Fruit fly (Drosophila melanogaster): ENCODE data around the gene CG3345.

CG3345 gene

DNA sequence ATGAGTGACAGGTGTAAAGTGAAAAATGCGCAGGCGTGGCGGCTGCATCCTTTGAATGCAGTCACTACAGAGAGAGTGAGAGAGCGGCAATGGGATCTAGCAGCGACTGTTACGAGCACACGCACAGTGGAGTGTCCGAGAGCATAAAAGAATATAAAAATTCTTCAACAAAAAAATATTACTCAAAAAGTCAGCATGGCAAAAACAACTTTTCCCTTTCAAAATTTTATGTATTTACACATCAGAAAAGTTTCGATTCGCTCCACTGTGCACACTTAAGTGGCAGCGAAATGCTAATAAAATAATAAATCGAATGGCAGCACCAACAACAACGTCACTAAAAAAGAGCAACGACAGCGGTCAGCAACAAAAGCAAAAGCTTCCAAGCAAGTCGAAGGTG is 45.5 kb upstream of the CG3345 start (continued):
- TF ChIP-seq trh (GFP tag; optimal IDR thresholded peaks at IDR 0.05) (peak; percentile 68), sima (GFP tag; optimal IDR thresholded peaks at IDR 0.05) (peak; percentile 55), pzg (GFP tag; optimal IDR thresholded peaks at IDR 0.05) (no peak), sens-2 (GFP tag; IDR thresholded peaks at IDR 0.05) (peak; percentile 93), Ssrp (tag; optimal IDR thresholded peaks at IDR 0.05) (peak; percentile 87), CG4282 (GFP tag; optimal IDR thresholded peaks at IDR 0.05) (peak; percentile 91), Hmx (GFP tag; optimal IDR thresholded peaks at IDR 0.05) (no peak), row (GFP tag; IDR thresholded peaks at IDR 0.05) (peak; percentile 87), CG4328 (GFP tag; optimal IDR thresholded peaks at IDR 0.05) (no peak), mirr (GFP tag; optimal IDR thresholded peaks at IDR 0.05) (no peak), amos (GFP tag; IDR thresholded peaks at IDR 0.05; ENCODE audit: partially characterized antibody) (no peak), CG16779 (GFP tag; IDR thresholded peaks at IDR 0.05) (no peak), chif (GFP tag; optimal IDR thresholded peaks at IDR 0.05) (peak; percentile 88 to 92), NFAT (GFP tag; IDR thresholded peaks at IDR 0.05) (peak; percentile 51; the same call in 1 of the 2 replicates), CG4404 (GFP tag; IDR thresholded peaks at IDR 0.05) (peak; percentile 83), Hr51 (GFP tag; optimal IDR thresholded peaks at IDR 0.05) (peak; percentile 54 to 85), ham (GFP tag; IDR thresholded peaks at IDR 0.05) (peak; percentile 37; the same call in 1 of the 2 replicates), ems (GFP tag; optimal IDR thresholded peaks at IDR 0.05) (peak; percentile 90), Pdp1 (GFP tag; optimal IDR thresholded peaks at IDR 0.05) (peak; percentile 84 to 89), CG10147 (GFP tag; optimal IDR thresholded peaks at IDR 0.05) (peak; percentile 60), Xrp1 (GFP tag; IDR thresholded peaks at IDR 0.05) (peak; percentile 96), Bteb2 (GFP tag; optimal IDR thresholded peaks at IDR 0.05) (peak; percentile 76), vvl (GFP tag; IDR thresholded peaks at IDR 0.05) (peak; percentile 97), CG32532 (GFP tag; IDR thresholded peaks at IDR 0.05) (peak; percentile 75), Bgb (GFP tag; IDR thresholded peaks at IDR 0.05; ENCODE audit: partially characterized antibody) (no peak), phol (tag; optimal IDR thresholded peaks at IDR 0.05) (peak; percentile 87), CG10959 (GFP tag; IDR thresholded peaks at IDR 0.05) (peak; percentile 91)

DNA sequence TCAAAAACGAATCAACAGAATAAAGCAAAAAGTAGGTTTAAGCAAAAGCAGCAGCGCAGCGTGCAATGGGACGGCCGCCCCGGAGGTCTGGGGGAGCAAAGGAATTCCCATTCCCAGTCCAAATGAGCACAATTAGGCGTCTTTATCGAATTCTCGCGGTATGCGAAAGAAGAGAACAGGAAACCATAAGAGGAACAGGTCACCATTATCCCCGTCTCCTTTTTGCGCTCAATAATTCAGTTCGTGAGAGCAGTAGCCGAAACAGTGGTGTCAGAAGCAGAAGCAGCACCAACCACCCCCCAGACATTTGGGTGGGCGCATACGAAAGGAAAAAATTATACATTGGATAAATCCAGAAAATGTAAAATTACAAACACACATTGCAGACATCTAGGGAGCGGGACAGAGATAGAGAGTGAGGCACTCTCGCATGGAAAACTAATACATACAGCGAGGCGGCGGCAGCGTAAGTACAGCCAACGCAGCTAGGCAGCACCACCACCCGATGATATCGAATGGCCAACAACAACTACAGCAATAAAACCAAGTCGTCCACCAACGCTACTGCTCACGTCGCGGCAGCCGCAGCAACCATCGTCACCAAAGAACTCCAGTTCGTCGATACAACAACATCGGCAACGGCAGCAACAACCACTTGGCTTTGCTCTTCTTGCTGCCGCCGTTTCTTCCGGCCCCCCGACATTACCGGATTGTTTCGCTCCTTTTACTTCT is 44.9 kb upstream of the CG3345 start:
- TF ChIP-seq hth (optimal IDR thresholded peaks at IDR 0.05) (no peak), Dbx (GFP tag; IDR thresholded peaks at IDR 0.05) (no peak), Dip3 (GFP tag; optimal IDR thresholded peaks at IDR 0.05) (no peak), CG1602 (GFP tag; optimal IDR thresholded peaks at IDR 0.05) (no peak), Abd-B (GFP tag; optimal IDR thresholded peaks at IDR 0.05) (no peak), caup (GFP tag; optimal IDR thresholded peaks at IDR 0.05; ENCODE audit: severe bottlenecking) (no peak), Deaf1 (tag; optimal IDR thresholded peaks at IDR 0.05) (peak; percentile 59), Dip2 (GFP tag; IDR thresholded peaks at IDR 0.05) (no peak), pros (GFP tag; optimal IDR thresholded peaks at IDR 0.05) (peak; percentile 99), CG2199 (GFP tag; IDR thresholded peaks at IDR 0.05) (no peak), lilli (GFP tag; optimal IDR thresholded peaks at IDR 0.05) (no peak), CG1024 (GFP tag; IDR thresholded peaks at IDR 0.05) (no peak), Nf-YB (GFP tag; optimal IDR thresholded peaks at IDR 0.05) (no peak), fu2 (GFP tag; optimal IDR thresholded peaks at IDR 0.05) (no peak), D (optimal IDR thresholded peaks at IDR 0.05) (no peak), D (GFP tag; optimal IDR thresholded peaks at IDR 0.05) (no peak), CG16813 (GFP tag; IDR thresholded peaks at IDR 0.05; ENCODE audit: partially characterized antibody) (no peak), CG17912 (GFP tag; optimal IDR thresholded peaks at IDR 0.05) (no peak), CG13775 (GFP tag; optimal IDR thresholded peaks at IDR 0.05) (no peak), CG13287 (GFP tag; IDR thresholded peaks at IDR 0.05; ENCODE audit: partially characterized antibody) (0 out of 2 replicates have a peak, but pooled peaks have one; percentile 3), abd-A (tag; optimal IDR thresholded peaks at IDR 0.05) (peak; percentile 46), MTF-1 (GFP tag; optimal IDR thresholded peaks at IDR 0.05; ENCODE audit: borderline replicate concordance) (no peak), CG2712 (tag; optimal IDR thresholded peaks at IDR 0.05) (no peak), CG17829 (tag; optimal IDR thresholded peaks at IDR 0.05) (no peak)
